Worm (Caenorhabditis elegans) whole organism, young adult: Measurements from ENCODE around the gene ubq-1.

ENCODE experiments used
- F57A8.1 ChIP-seq: fragments of 200-800 bp; sonication (Bioruptor generic); optimal IDR thresholded peaks from 2 replicates; lab custom pipeline; 2018; ENCODE audit warnings: mild to moderate bottlenecking, missing genetic modification characterization, moderate library complexity, missing compliant biosample characterization
- dpl-1 ChIP-seq: fragments of 150-350 bp; optimal IDR thresholded peaks from 2 replicates; lab custom pipeline; 2014; ENCODE audit warnings: missing biosample characterization, missing genetic modification reagents, missing genetic modification characterization
- hsf-1 ChIP-seq: fragments of 200-800 bp; sonication (Bioruptor generic); IDR thresholded peaks from 2 replicates; pipeline ENCODE4 v1.3.6; 2022; ENCODE audit warnings: missing genetic modification reagents, missing genetic modification characterization, missing compliant biosample characterization
- let-607 ChIP-seq, 2 experiments: fragments of 200-800 bp in 1 of 2; sonication (Bioruptor generic) in 1 of 2; sonication (generic microtip) in 1 of 2; optimal IDR thresholded peaks; 2 replicates each; lab custom pipeline; 2016 to 2018; ENCODE audit warnings: mild to moderate bottlenecking in 2 of 2, missing compliant biosample characterization in 2 of 2, missing genetic modification characterization in 2 of 2, moderate library complexity in 2 of 2, missing genotype in 1 of 2
- pha-4 ChIP-seq: fragments of 150-350 bp; sonication (generic microtip); optimal IDR thresholded peaks from 2 replicates; lab custom pipeline; 2014; ENCODE audit warnings: missing biosample characterization, missing genetic modification reagents, missing genetic modification characterization
- snpc-1.1 ChIP-seq: sonication (generic microtip); optimal IDR thresholded peaks from 2 replicates; lab custom pipeline; 2017; ENCODE audit warnings: missing genetic modification characterization, mild to moderate bottlenecking, missing compliant biosample characterization, antibody characterized with exemption, moderate library complexity, missing genotype, missing genetic modification reagents; ENCODE audit not compliant: insufficient read depth
- ztf-28 ChIP-seq: fragments of 200-800 bp; sonication (Bioruptor generic); IDR thresholded peaks from 2 replicates; pipeline ENCODE4 v1.3.6; 2022; ENCODE audit warnings: missing genetic modification reagents, missing genetic modification characterization, missing compliant biosample characterization

ce11 chrIII:5958172-5958886, 18.3 kb downstream of the ubq-1 start, which contains the start of the genes nono-1 and nop-1:
- TF ChIP-seq snpc-1.1 (tag; lab: Kevin White, UChicago) (no peak), hsf-1 (GFP tag; lab: Robert Waterston, UW) (no peak), let-607 (tag; optimal IDR thresholded peaks at IDR 0.05; lab: Kevin White, UChicago) (no peak), ztf-28 (GFP tag; lab: Robert Waterston, UW) (no peak), pha-4 (tag; lab: Kevin White, UChicago) (no peak), F57A8.1 (no peak), dpl-1 (GFP tag; lab: Kevin White, UChicago) (no peak)
